Fruit fly (Drosophila melanogaster) whole organism, adult: ENCODE data around the gene dlp.

ENCODE experiments used
- CG11617 ChIP-seq: fragments of 200-800 bp; sonication (Bioruptor generic); optimal IDR thresholded peaks from 2 replicates; lab custom pipeline; 2017; ENCODE audit warnings: mild to moderate bottlenecking, missing biosample characterization, missing genetic modification reagents, missing genetic modification characterization
- CG12768 ChIP-seq: fragments of 200-800 bp; sonication (Bioruptor generic); optimal IDR thresholded peaks from 2 replicates; lab custom pipeline; 2017; ENCODE audit warnings: missing biosample characterization, missing genetic modification characterization, mild to moderate bottlenecking, moderate library complexity, missing genetic modification reagents
- CG14711 ChIP-seq: fragments of 200-800 bp; sonication (Bioruptor generic); optimal IDR thresholded peaks from 2 replicates; lab custom pipeline; 2018; ENCODE audit warnings: missing biosample characterization, mild to moderate bottlenecking, missing genetic modification characterization, moderate library complexity
- CG1620 ChIP-seq: fragments of 200-800 bp; sonication (Bioruptor generic); optimal IDR thresholded peaks from 2 replicates; lab custom pipeline; 2016; ENCODE audit warnings: missing biosample characterization, missing genetic modification characterization
- CG33017 ChIP-seq: fragments of 200-800 bp; sonication (Bioruptor generic); optimal IDR thresholded peaks from 2 replicates; lab custom pipeline; 2018; ENCODE audit warnings: missing biosample characterization, mild to moderate bottlenecking, missing genetic modification characterization, moderate library complexity
- CG5204 ChIP-seq: fragments of 200-800 bp; sonication (Bioruptor generic); optimal IDR thresholded peaks from 2 replicates; lab custom pipeline; 2016; ENCODE audit warnings: missing biosample characterization, missing genetic modification characterization
- CG7045 ChIP-seq: fragments of 200-800 bp; sonication (Bioruptor generic); optimal IDR thresholded peaks from 2 replicates; lab custom pipeline; 2017; ENCODE audit warnings: missing biosample characterization, mild to moderate bottlenecking, missing genetic modification characterization
- CG7101 ChIP-seq: fragments of 200-800 bp; sonication (Bioruptor generic); optimal IDR thresholded peaks from 2 replicates; lab custom pipeline; 2018; ENCODE audit warnings: missing biosample characterization, mild to moderate bottlenecking, missing genetic modification characterization, moderate library complexity
- Clk ChIP-seq: fragments of 200-800 bp; sonication (Bioruptor generic); optimal IDR thresholded peaks from 2 replicates; lab custom pipeline; 2017; ENCODE audit warnings: missing biosample characterization, missing genetic modification characterization
- Crg-1 ChIP-seq: fragments of 200-800 bp; sonication (Bioruptor generic); optimal IDR thresholded peaks from 2 replicates; lab custom pipeline; 2016; ENCODE audit warnings: missing biosample characterization, missing genetic modification characterization
- Hr96 ChIP-seq: fragments of 200-800 bp; sonication (Bioruptor generic); optimal IDR thresholded peaks from 2 replicates; lab custom pipeline; 2016; ENCODE audit warnings: missing biosample characterization, missing genetic modification characterization
- Mnt ChIP-seq: fragments of 200-800 bp; sonication (Bioruptor generic); optimal IDR thresholded peaks from 2 replicates; lab custom pipeline; 2016; ENCODE audit warnings: missing biosample characterization, mild to moderate bottlenecking, missing genetic modification characterization
- bab1 ChIP-seq: fragments of 200-800 bp; sonication (Bioruptor generic); optimal IDR thresholded peaks from 3 replicates; lab custom pipeline; 2019; ENCODE audit warnings: missing biosample characterization, mild to moderate bottlenecking, missing genetic modification characterization, moderate library complexity
- cic ChIP-seq: fragments of 200-800 bp; sonication (Bioruptor generic); optimal IDR thresholded peaks from 2 replicates; lab custom pipeline; 2017; ENCODE audit warnings: missing biosample characterization, mild to moderate bottlenecking, missing genetic modification characterization, moderate library complexity
- cnc ChIP-seq, 2 experiments: fragments of >200 bp; optimal IDR thresholded peaks; 2 replicates each; lab custom pipeline; 2017
- kay ChIP-seq: fragments of 200-800 bp; sonication (Bioruptor generic); peaks from one replicate; lab custom pipeline; 2016; ENCODE audit warnings: missing biosample characterization, missing genetic modification characterization, borderline replicate concordance
- ovo ChIP-seq: fragments of 200-800 bp; sonication (Bioruptor generic); optimal IDR thresholded peaks from 2 replicates; lab custom pipeline; 2016; ENCODE audit warnings: missing biosample characterization, missing genetic modification characterization
- pad ChIP-seq: fragments of 200-800 bp; sonication (Bioruptor generic); optimal IDR thresholded peaks from 3 replicates; lab custom pipeline; 2017; ENCODE audit warnings: missing biosample characterization, missing genetic modification characterization, mild to moderate bottlenecking, moderate library complexity, missing genetic modification reagents
- tj ChIP-seq: fragments of 200-800 bp; sonication (Bioruptor generic); optimal IDR thresholded peaks from 3 replicates; lab custom pipeline; 2017; ENCODE audit warnings: missing biosample characterization, mild to moderate bottlenecking, missing genetic modification characterization, moderate library complexity
- toe ChIP-seq: fragments of 200-800 bp; sonication (Bioruptor generic); optimal IDR thresholded peaks from 2 replicates; lab custom pipeline; 2016; ENCODE audit warnings: missing biosample characterization, missing genetic modification characterization

dlp gene

dm6 chr3L:14708053-14708452 lies 75.7 kb downstream of the dlp start:
- TF ChIP-seq CG1620 (GFP tag; lab: Kevin White, UChicago), result peak; percentile 53
- no peak for TF ChIP-seq CG5204 (GFP tag; lab: Kevin White, UChicago)
- TF ChIP-seq CG7101, result peak; percentile 50
- peak; percentile 54 for TF ChIP-seq ovo (GFP tag; lab: Kevin White, UChicago)
- peak; percentile 40 for TF ChIP-seq CG14711
- no peak for TF ChIP-seq bab1 (GFP tag; lab: Kevin White, UChicago)
- peak; percentile 10 for TF ChIP-seq pad (GFP tag; lab: Kevin White, UChicago)
- TF ChIP-seq cnc (optimal IDR thresholded peaks at IDR 0.05; lab: Kevin White, UChicago), result no peak
- TF ChIP-seq tj (GFP tag; lab: Kevin White, UChicago), result no peak
- peak; percentile 29 for TF ChIP-seq Hr96 (GFP tag; lab: Kevin White, UChicago)
- peak; percentile 57 for TF ChIP-seq Crg-1 (GFP tag; lab: Kevin White, UChicago)
- TF ChIP-seq CG11617 (GFP tag; lab: Kevin White, UChicago), result no peak
- peak; percentile 47 for TF ChIP-seq CG7045
- no peak for TF ChIP-seq CG12768 (GFP tag; lab: Kevin White, UChicago)
- peak; percentile 2 for TF ChIP-seq toe
- TF ChIP-seq kay (GFP tag; lab: Kevin White, UChicago), result peak; percentile 75
- no peak for TF ChIP-seq cic (GFP tag; lab: Kevin White, UChicago)
- no peak for TF ChIP-seq Clk (GFP tag; lab: Kevin White, UChicago)
- no peak for TF ChIP-seq Mnt (GFP tag; lab: Kevin White, UChicago)
- TF ChIP-seq CG33017 (tag; lab: Kevin White, UChicago), result peak; percentile 44

DNA sequence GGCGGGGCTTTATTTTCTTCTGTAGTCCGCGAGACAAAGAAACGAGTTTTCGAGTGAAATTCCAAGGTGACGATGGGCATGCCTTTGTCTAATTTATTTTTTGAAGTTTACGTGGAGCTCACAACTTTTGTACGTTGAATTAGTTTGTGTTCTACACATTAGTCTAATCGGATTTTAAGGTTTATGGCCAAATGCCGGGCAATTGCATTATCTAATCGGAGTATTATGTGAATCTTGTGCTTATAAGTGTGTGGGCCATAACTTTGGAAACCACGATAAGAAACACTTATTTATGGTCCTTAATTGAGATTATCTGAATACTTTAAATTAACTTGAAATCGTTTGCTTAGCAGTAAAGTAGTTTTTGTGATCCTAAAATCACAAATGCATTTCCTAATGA lies 80.4 kb downstream of the dlp start:
- TF ChIP-seq kay (GFP tag; lab: Kevin White, UChicago) (peak; percentile 84), Clk (GFP tag; lab: Kevin White, UChicago) (no peak), CG7045 (peak; percentile 18), cic (GFP tag; lab: Kevin White, UChicago) (peak; percentile 56), CG33017 (tag; lab: Kevin White, UChicago) (peak; percentile 35)
